Worm (Caenorhabditis elegans) whole organism, L3 larva: Measurements from ENCODE around the gene clec-54.

Experiments
- ceh-82 ChIP-seq: fragments of 150-350 bp; optimal IDR thresholded peaks from 2 replicates; lab custom pipeline; 2014; ENCODE audit warnings: missing biosample characterization, missing genetic modification characterization
- fos-1 ChIP-seq: fragments of 150-350 bp; optimal IDR thresholded peaks from 2 replicates; lab custom pipeline; 2014; ENCODE audit warnings: missing biosample characterization, missing genetic modification characterization
- nhr-11 ChIP-seq: fragments of 150-350 bp; optimal IDR thresholded peaks from 2 replicates; lab custom pipeline; 2014; ENCODE audit warnings: missing biosample characterization, missing genetic modification characterization
- nhr-237 ChIP-seq: fragments of 150-350 bp; optimal IDR thresholded peaks from 2 replicates; lab custom pipeline; 2014; ENCODE audit warnings: missing biosample characterization, missing genetic modification characterization

- TF ChIP-seq ceh-82 (tag; lab: Kevin White, UChicago) (no peak), nhr-237 (no peak), nhr-11 (tag; lab: Kevin White, UChicago) (no peak), fos-1 (tag; lab: Kevin White, UChicago) (no peak)
These were observed 30.2 kb upstream of the clec-54 start for ce11 chrV:14446453-14446852.
